Fruit fly (Drosophila melanogaster): ENCODE measurements around the gene CG9663.

DNA sequence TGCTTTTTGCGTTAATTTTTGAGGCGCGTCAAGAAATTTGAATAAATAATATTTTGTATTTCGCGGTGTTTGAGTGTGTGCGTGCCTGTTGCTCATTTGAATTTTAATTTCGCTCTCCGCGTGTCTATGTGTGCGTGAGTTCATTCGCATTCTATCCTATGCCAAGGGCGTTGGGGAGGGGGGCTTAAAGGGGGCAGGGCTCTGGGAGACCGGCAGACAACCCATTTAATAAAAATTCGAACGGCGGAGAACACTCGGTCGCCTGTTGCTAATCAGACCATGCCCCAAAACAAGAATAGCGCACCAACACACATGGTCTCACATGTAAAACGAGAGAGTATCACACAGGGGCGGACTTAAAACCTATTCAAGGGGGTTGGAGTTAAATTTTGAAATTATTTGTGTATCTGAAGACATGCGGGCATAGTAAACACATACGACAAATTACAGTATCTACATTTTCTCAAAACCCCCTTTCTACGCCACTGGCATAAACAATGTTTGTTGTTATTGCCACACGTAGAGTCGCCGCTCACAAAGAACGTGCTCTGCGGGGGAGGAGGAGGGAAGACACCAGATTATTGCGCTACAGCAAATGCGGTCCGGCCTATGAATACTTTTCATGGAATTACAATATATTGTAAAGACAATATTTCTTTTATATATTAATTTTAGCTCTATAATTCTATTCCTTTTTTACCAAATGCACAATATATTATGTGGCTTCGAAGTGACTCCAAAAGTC lies 1.0 kb downstream of the CG9663 start:
- TF ChIP-seq Lpt (GFP tag; optimal IDR thresholded peaks at IDR 0.05), result peak; percentile 99
- TF ChIP-seq CG10669 (GFP tag; optimal IDR thresholded peaks at IDR 0.05), result peak; percentile 100
- TF ChIP-seq salr (GFP tag; optimal IDR thresholded peaks at IDR 0.05), result peak; percentile 99 to 100
- TF ChIP-seq CG34406 (GFP tag; optimal IDR thresholded peaks at IDR 0.05), result peak; percentile 99
- peak; percentile 99 for TF ChIP-seq CG6854 (GFP tag; optimal IDR thresholded peaks at IDR 0.05)
- TF ChIP-seq Eip75B (GFP tag; optimal IDR thresholded peaks at IDR 0.05), result peak; percentile 100
- TF ChIP-seq CG9139 (GFP tag; optimal IDR thresholded peaks at IDR 0.05), result peak; percentile 99
- peak; percentile 99 for TF ChIP-seq CG6808 (GFP tag; optimal IDR thresholded peaks at IDR 0.05)
- TF ChIP-seq fd85E (GFP tag; optimal IDR thresholded peaks at IDR 0.05), result peak; percentile 98
- TF ChIP-seq CG11902 (GFP tag; optimal IDR thresholded peaks at IDR 0.05), result peak; percentile 99
- TF ChIP-seq CG6276 (GFP tag; optimal IDR thresholded peaks at IDR 0.05), result peak; percentile 99
- peak; percentile 99 for TF ChIP-seq Ets21C (GFP tag; optimal IDR thresholded peaks at IDR 0.05)

Data from whole organism, prepupa.